Worm (Caenorhabditis elegans) whole organism, mixed stage, embryonic: ENCODE results near the gene imp-2.

Experiments used
- blmp-1 ChIP-seq: fragments of 150-350 bp; optimal IDR thresholded peaks from 2 replicates; lab custom pipeline; 2014; ENCODE audit warnings: missing biosample characterization, missing genetic modification characterization
- elt-3 ChIP-seq: fragments of 150-350 bp; optimal IDR thresholded peaks from 2 replicates; lab custom pipeline; 2014; ENCODE audit warnings: missing biosample characterization, missing genetic modification characterization
- mab-5 ChIP-seq: fragments of 150-350 bp; optimal IDR thresholded peaks from 2 replicates; lab custom pipeline; 2014; ENCODE audit warnings: missing biosample characterization, missing genetic modification characterization
- mep-1 ChIP-seq: fragments of 150-350 bp; optimal IDR thresholded peaks from 2 replicates; lab custom pipeline; 2017; ENCODE audit warnings: missing biosample characterization, missing genetic modification reagents, missing genetic modification characterization, inconsistent platforms
- nhr-28 ChIP-seq: fragments of 150-350 bp; optimal IDR thresholded peaks from 2 replicates; lab custom pipeline; 2014; ENCODE audit warnings: missing biosample characterization, missing genetic modification characterization
- nhr-76 ChIP-seq: sonication (generic microtip); optimal IDR thresholded peaks from 2 replicates; lab custom pipeline; 2017; ENCODE audit warnings: missing biosample characterization, missing genetic modification characterization
- unc-62 ChIP-seq: fragments of 150-350 bp; optimal IDR thresholded peaks from 2 replicates; lab custom pipeline; 2014; ENCODE audit warnings: missing biosample characterization, missing genetic modification reagents, missing genetic modification characterization
- ztf-11 ChIP-seq: fragments of 150-350 bp; optimal IDR thresholded peaks from 2 replicates; lab custom pipeline; 2014; ENCODE audit warnings: missing biosample characterization, missing genetic modification characterization

DNA sequence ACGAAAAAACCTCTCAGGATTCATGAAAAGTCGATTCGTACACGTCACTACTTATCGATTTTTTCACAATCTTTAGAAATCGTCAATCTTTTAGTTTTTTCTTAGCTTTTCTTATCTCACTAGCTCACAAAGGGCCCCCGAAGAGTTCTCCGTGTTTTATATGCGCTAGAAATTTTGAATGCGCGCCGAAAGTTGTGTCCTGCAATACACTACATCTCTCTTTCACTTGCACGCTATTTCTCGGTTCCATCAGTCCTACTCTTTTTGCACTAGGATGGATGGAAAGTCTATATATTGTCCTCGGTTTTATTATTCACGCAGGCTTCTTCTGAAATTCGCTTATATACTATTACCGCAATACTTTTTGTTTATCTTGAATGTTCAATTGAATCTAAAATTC lies 6.9 kb upstream of the imp-2 start:
- TF ChIP-seq unc-62 (GFP tag; lab: Kevin White, UChicago) (no peak), mab-5 (no peak), ztf-11 (tag; lab: Kevin White, UChicago) (no peak), nhr-28 (tag; lab: Kevin White, UChicago) (no peak), elt-3 (tag; lab: Kevin White, UChicago) (no peak), nhr-76 (tag; lab: Kevin White, UChicago) (no peak), blmp-1 (tag; lab: Kevin White, UChicago) (no peak), mep-1 (tag; lab: Kevin White, UChicago) (no peak)
